Worm (Caenorhabditis elegans) whole organism, L3 larva: ENCODE measurements around the gene F09G2.2.

Experiments
- R02D3.7 ChIP-seq: fragments of 150-350 bp; optimal IDR thresholded peaks from 2 replicates; lab custom pipeline; 2014; ENCODE audit warnings: missing biosample characterization, missing genetic modification characterization
- ceh-28 ChIP-seq: fragments of 150-350 bp; optimal IDR thresholded peaks from 2 replicates; lab custom pipeline; 2014; ENCODE audit warnings: missing biosample characterization, missing genetic modification reagents, missing genetic modification characterization
- lin-15B ChIP-seq: fragments of 150-350 bp; optimal IDR thresholded peaks from 2 replicates; lab custom pipeline; 2014; ENCODE audit warnings: missing biosample characterization, missing genetic modification characterization
- skn-1 ChIP-seq: fragments of 150-350 bp; optimal IDR thresholded peaks from 2 replicates; lab custom pipeline; 2014; ENCODE audit warnings: missing biosample characterization, missing genetic modification characterization

DNA sequence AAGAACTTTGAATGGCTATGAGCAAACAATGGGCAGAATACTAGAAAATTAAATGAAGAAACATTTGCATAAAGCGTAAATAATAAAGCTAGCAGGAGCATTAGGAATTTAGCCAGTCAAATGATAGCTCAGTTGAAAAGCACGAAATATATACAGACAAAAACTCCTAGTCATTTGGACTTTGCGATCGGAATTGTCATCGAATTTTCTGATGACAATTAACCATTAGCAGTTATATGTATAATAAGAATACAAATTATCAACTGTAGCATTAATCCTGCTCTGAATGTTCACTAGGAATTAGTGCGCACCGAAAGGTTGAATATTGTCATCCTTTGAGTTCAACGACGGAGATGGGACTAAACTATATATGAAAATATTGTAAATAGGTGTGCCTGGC lies 49.3 kb upstream of the F09G2.2 start, which contains the start of gene ugt-38:
- TF ChIP-seq ceh-28 (no peak), lin-15B (no peak), R02D3.7 (tag; lab: Kevin White, UChicago) (no peak), skn-1 (no peak)
